Worm (Caenorhabditis elegans) whole organism, mixed stage, embryonic: ENCODE data around the gene C06E1.1.

Experiments
- bed-3 ChIP-seq: fragments of 200-800 bp; sonication (Bioruptor generic); optimal IDR thresholded peaks from 3 replicates; lab custom pipeline; 2018; ENCODE audit warnings: mild to moderate bottlenecking, missing genetic modification characterization, moderate library complexity, missing compliant biosample characterization
- blmp-1 ChIP-seq: fragments of 150-350 bp; optimal IDR thresholded peaks from 2 replicates; lab custom pipeline; 2014; ENCODE audit warnings: missing biosample characterization, missing genetic modification characterization
- ceh-39 ChIP-seq: fragments of 150-350 bp; optimal IDR thresholded peaks from 2 replicates; lab custom pipeline; 2014; ENCODE audit warnings: missing biosample characterization, missing genetic modification characterization
- ceh-43 ChIP-seq: fragments of 200-800 bp; sonication (Bioruptor generic); optimal IDR thresholded peaks from 2 replicates; lab custom pipeline; 2018; ENCODE audit warnings: mild to moderate bottlenecking, missing genetic modification characterization, moderate library complexity, missing compliant biosample characterization
- ces-1 ChIP-seq: fragments of 150-350 bp; optimal IDR thresholded peaks from 2 replicates; lab custom pipeline; 2014; ENCODE audit warnings: missing biosample characterization, missing genetic modification reagents, missing genetic modification characterization
- drap-1 ChIP-seq: fragments of 200-800 bp; sonication (Bioruptor generic); optimal IDR thresholded peaks from 3 replicates; lab custom pipeline; 2018; ENCODE audit warnings: mild to moderate bottlenecking, missing genetic modification characterization, missing compliant biosample characterization
- elt-1 ChIP-seq: sonication (generic microtip); optimal IDR thresholded peaks from 2 replicates; lab custom pipeline; 2017; ENCODE audit warnings: missing genetic modification characterization, mild to moderate bottlenecking, missing compliant biosample characterization, antibody characterized with exemption, moderate library complexity, borderline replicate concordance; ENCODE audit not compliant: insufficient read depth
- elt-3 ChIP-seq: fragments of 150-350 bp; optimal IDR thresholded peaks from 2 replicates; lab custom pipeline; 2014; ENCODE audit warnings: missing biosample characterization, missing genetic modification characterization
- flh-1 ChIP-seq: fragments of 200-800 bp; sonication (Bioruptor generic); optimal IDR thresholded peaks from 2 replicates; lab custom pipeline; 2018; ENCODE audit warnings: mild to moderate bottlenecking, missing genetic modification characterization, moderate library complexity, missing compliant biosample characterization
- ham-2 ChIP-seq: fragments of 200-800 bp; sonication (Bioruptor generic); optimal IDR thresholded peaks from 2 replicates; lab custom pipeline; 2018; ENCODE audit warnings: mild to moderate bottlenecking, missing genetic modification characterization, missing compliant biosample characterization
- lin-13 ChIP-seq: fragments of 150-350 bp; optimal IDR thresholded peaks from 2 replicates; lab custom pipeline; 2014; ENCODE audit warnings: missing biosample characterization, missing genetic modification characterization
- lin-32 ChIP-seq: fragments of 200-800 bp; sonication (Bioruptor generic); optimal IDR thresholded peaks from 2 replicates; lab custom pipeline; 2018; ENCODE audit warnings: mild to moderate bottlenecking, missing genetic modification characterization, missing compliant biosample characterization
- lsy-2 ChIP-seq: fragments of 150-350 bp; optimal IDR thresholded peaks from 2 replicates; lab custom pipeline; 2014; ENCODE audit warnings: missing biosample characterization, missing genetic modification characterization
- mep-1 ChIP-seq: fragments of 150-350 bp; optimal IDR thresholded peaks from 2 replicates; lab custom pipeline; 2017; ENCODE audit warnings: missing biosample characterization, missing genetic modification reagents, missing genetic modification characterization, inconsistent platforms
- mls-2 ChIP-seq: sonication (generic microtip); optimal IDR thresholded peaks from 2 replicates; lab custom pipeline; 2016; ENCODE audit warnings: mild to moderate bottlenecking, missing genetic modification characterization, moderate library complexity, missing compliant biosample characterization
- nhr-12 ChIP-seq: fragments of 150-350 bp; optimal IDR thresholded peaks from 2 replicates; lab custom pipeline; 2014; ENCODE audit warnings: missing biosample characterization, missing genetic modification characterization
- nhr-2 ChIP-seq: fragments of 150-350 bp; optimal IDR thresholded peaks from 2 replicates; lab custom pipeline; 2014; ENCODE audit warnings: missing biosample characterization, missing genetic modification characterization
- nhr-237 ChIP-seq: fragments of 150-350 bp; optimal IDR thresholded peaks from 2 replicates; lab custom pipeline; 2014; ENCODE audit warnings: missing biosample characterization, missing genetic modification characterization
- nhr-76 ChIP-seq: sonication (generic microtip); optimal IDR thresholded peaks from 2 replicates; lab custom pipeline; 2017; ENCODE audit warnings: missing biosample characterization, missing genetic modification characterization
- pha-4 ChIP-seq: fragments of 150-350 bp; optimal IDR thresholded peaks from 2 replicates; lab custom pipeline; 2018; ENCODE audit warnings: missing biosample characterization, missing genetic modification reagents, missing genetic modification characterization
- sem-2 ChIP-seq: fragments of 200-800 bp; sonication (Bioruptor generic); optimal IDR thresholded peaks from 2 replicates; lab custom pipeline; 2018; ENCODE audit warnings: mild to moderate bottlenecking, missing genetic modification characterization, missing compliant biosample characterization
- sptf-1 ChIP-seq: sonication (generic microtip); optimal IDR thresholded peaks from 2 replicates; lab custom pipeline; 2017; ENCODE audit warnings: mild to moderate bottlenecking, missing genetic modification characterization, moderate library complexity, missing compliant biosample characterization
- tbx-8 ChIP-seq: fragments of 200-800 bp; sonication (Bioruptor generic); optimal IDR thresholded peaks from 2 replicates; lab custom pipeline; 2018; ENCODE audit warnings: mild to moderate bottlenecking, missing genetic modification characterization, moderate library complexity, missing compliant biosample characterization
- unc-120 ChIP-seq: sonication (generic microtip); optimal IDR thresholded peaks from 2 replicates; lab custom pipeline; 2017; ENCODE audit warnings: missing genetic modification characterization, missing compliant biosample characterization; ENCODE audit not compliant: poor library complexity, severe bottlenecking
- unc-39 ChIP-seq: fragments of 150-350 bp; optimal IDR thresholded peaks from 2 replicates; lab custom pipeline; 2014; ENCODE audit warnings: missing biosample characterization, missing genetic modification characterization
- unc-62 ChIP-seq: fragments of 150-350 bp; optimal IDR thresholded peaks from 2 replicates; lab custom pipeline; 2014; ENCODE audit warnings: missing biosample characterization, missing genetic modification reagents, missing genetic modification characterization
- zip-8 ChIP-seq: fragments of 150-350 bp; optimal IDR thresholded peaks from 2 replicates; lab custom pipeline; 2014; ENCODE audit warnings: missing biosample characterization, missing genetic modification characterization
- ztf-11 ChIP-seq: fragments of 150-350 bp; optimal IDR thresholded peaks from 2 replicates; lab custom pipeline; 2014; ENCODE audit warnings: missing biosample characterization, missing genetic modification characterization

Gene C06E1.1

DNA sequence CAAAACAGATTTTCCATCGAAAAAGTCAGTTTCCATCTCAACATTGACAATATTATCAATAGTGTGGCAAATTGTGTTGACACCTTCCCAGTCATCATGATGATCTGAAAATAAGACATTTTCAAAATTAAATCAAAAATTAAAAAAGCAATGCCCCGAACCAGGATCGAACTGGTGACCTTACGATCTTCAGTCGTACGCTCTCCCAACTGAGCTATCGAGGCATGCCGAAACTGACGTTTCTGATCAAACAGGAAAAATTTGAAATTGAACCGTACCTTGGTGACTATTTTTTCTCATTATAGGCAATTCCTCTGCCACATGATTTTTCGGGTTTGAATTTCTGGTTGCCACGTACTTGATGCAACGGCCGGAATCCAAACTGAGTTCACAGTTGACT is 47.8 kb downstream of the C06E1.1 start:
- no peak for TF ChIP-seq drap-1 (GFP tag; lab: Kevin White, UChicago)

DNA sequence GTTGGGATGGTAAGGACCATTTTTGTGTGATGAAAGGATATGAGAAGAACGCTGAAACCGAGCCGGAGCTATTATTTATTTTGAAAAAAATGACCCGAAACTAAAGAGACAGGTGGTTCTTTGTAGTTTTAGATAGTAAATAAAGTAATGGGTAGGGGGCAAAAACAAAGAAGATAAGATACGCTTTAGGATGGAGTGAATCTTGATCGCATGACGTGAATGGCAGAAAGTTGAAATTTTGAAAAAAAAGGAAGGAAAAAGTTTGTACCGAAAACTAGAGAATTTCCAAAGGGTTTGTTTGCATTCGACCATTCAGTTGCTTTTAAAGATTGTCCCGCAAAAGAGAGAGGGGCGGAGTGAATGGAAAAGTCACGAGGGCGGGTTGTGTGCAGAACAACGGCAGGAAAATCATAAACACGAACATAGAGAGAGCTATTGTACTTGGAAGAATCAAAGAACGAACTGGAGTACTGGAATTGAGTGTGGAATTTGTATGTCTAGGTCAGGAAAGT is 48.3 kb downstream of the C06E1.1 start, which contains the start of gene F22B7.9:
Gene F22B7.9, minus strand, starts transcription at position 51 of the 512 bp plus-strand sequence.
- TF ChIP-seq tbx-8 (GFP tag; lab: Kevin White, UChicago) (no peak), sem-2 (GFP tag; lab: Kevin White, UChicago) (no peak), sptf-1 (tag; lab: Kevin White, UChicago) (no peak), unc-62 (no peak), ceh-43 (no peak), elt-3 (tag; lab: Kevin White, UChicago) (no peak), ztf-11 (no peak), lin-32 (GFP tag; lab: Kevin White, UChicago) (no peak), mls-2 (tag; lab: Kevin White, UChicago) (no peak), blmp-1 (no peak), bed-3 (GFP tag; lab: Kevin White, UChicago) (no peak), elt-1 (no peak), ceh-39 (no peak), mep-1 (tag; lab: Kevin White, UChicago) (no peak), nhr-2 (tag; lab: Kevin White, UChicago) (no peak), nhr-237 (tag; lab: Kevin White, UChicago) (no peak), pha-4 (tag; lab: Kevin White, UChicago) (no peak), zip-8 (tag; lab: Kevin White, UChicago) (no peak), ham-2 (no peak)

DNA sequence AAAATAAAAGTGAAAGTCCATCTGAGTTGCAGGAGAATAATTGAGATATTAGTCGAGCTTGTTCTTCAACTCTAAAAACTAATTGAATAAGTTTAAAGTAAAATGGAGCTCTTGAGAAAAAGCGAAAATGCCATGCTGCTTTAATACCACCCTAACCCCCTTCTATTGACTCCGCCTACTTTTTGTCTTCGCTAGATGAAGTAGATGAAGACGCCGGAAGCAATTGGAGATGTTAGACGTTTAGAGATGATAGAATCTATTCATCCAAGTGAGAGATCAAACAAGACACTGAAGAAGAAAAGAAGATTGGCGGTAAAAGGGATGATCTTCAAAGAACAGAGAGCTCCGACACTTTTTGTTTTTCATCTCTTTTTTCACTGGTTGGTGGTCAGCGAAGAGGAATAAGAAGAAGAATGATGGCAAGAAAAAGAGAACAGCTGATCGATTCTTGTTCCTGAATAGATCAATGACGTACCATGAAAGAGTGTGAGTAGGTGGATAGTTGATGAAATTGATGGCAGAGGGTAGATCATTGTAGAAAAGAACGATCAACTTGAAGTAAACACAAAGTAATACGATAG is 48.9 kb downstream of the C06E1.1 start:
- no peak for TF ChIP-seq sem-2 (GFP tag; lab: Kevin White, UChicago)
- no peak for TF ChIP-seq unc-62
- TF ChIP-seq ztf-11, result no peak
- TF ChIP-seq lin-13 (tag; lab: Kevin White, UChicago), result no peak
- TF ChIP-seq zip-8 (tag; lab: Kevin White, UChicago), result no peak
- no peak for TF ChIP-seq lin-32 (GFP tag; lab: Kevin White, UChicago)
- TF ChIP-seq lsy-2 (tag; lab: Kevin White, UChicago), result no peak
- no peak for TF ChIP-seq elt-1
- no peak for TF ChIP-seq flh-1
- no peak for TF ChIP-seq mls-2 (tag; lab: Kevin White, UChicago)
- TF ChIP-seq tbx-8 (GFP tag; lab: Kevin White, UChicago), result no peak
- TF ChIP-seq ces-1 (GFP tag; lab: Kevin White, UChicago), result no peak

DNA sequence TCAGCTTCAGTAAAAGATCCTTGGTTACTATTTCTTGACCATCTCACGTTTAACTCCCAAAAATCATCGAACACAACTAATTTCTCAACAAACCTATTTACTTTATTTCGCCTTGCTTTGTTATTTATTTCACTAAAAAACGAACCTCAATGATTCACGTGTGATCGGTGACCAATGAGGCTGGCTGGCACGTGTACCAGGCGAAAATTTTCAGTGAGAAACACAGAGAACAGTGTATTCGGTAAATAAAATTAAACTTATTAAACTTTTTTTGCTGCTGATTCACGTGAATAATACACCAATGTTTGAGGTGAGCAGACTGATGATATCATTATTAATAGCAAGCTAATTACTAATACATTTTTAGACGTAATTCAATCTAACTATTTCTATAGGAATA is 49.8 kb downstream of the C06E1.1 start:
- no peak for TF ChIP-seq drap-1 (GFP tag; lab: Kevin White, UChicago)
- TF ChIP-seq elt-3 (tag; lab: Kevin White, UChicago), result no peak
- TF ChIP-seq bed-3 (GFP tag; lab: Kevin White, UChicago), result no peak
- TF ChIP-seq tbx-8 (GFP tag; lab: Kevin White, UChicago), result no peak
- TF ChIP-seq unc-39 (tag; lab: Kevin White, UChicago), result no peak
- TF ChIP-seq unc-120, result no peak
- no peak for TF ChIP-seq blmp-1
- TF ChIP-seq nhr-12 (tag; lab: Kevin White, UChicago), result no peak
- no peak for TF ChIP-seq nhr-76 (tag; lab: Kevin White, UChicago)

DNA sequence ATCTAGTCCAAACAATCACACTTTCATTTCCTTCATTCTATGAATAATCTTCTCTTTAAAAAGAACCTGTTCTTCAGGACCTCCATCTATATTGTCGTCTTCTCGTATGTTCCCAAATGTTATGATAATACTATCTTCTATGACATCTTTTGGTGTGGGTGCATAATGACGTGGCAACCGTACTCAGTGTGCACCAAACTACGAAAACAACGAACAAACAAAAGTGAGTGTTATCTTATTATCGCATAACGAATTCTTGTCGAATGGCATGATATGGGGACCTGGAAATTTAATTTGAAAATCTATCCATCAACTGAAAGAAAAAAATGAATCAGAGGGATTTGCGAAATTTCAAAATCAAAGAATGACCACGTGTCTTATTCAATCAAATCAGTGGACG is 50.4 kb downstream of the C06E1.1 start:
- TF ChIP-seq ceh-43, result no peak
- TF ChIP-seq ceh-39, result no peak
- no peak for TF ChIP-seq flh-1
- TF ChIP-seq mls-2 (tag; lab: Kevin White, UChicago), result no peak
